Worm (Caenorhabditis elegans) whole organism, L1 larva: ENCODE measurements around the gene nlp-25.

Experiments used
- C04F5.9 ChIP-seq: sonication (generic microtip); optimal IDR thresholded peaks from 2 replicates; lab custom pipeline; 2016; ENCODE audit warnings: missing genetic modification characterization, missing compliant biosample characterization
- C16A3.4 ChIP-seq: fragments of 150-350 bp; optimal IDR thresholded peaks from 2 replicates; lab custom pipeline; 2014; ENCODE audit warnings: missing biosample characterization, missing genetic modification characterization
- C34B4.2 ChIP-seq: sonication (generic microtip); optimal IDR thresholded peaks from 2 replicates; lab custom pipeline; 2017; ENCODE audit warnings: mild to moderate bottlenecking, missing genetic modification characterization, missing compliant biosample characterization
- F16B12.6 ChIP-seq: fragments of 150-350 bp; optimal IDR thresholded peaks from 2 replicates; lab custom pipeline; 2014; ENCODE audit warnings: missing biosample characterization, missing genetic modification characterization
- aly-2 ChIP-seq: fragments of 150-350 bp; optimal IDR thresholded peaks from 2 replicates; lab custom pipeline; 2014; ENCODE audit warnings: missing biosample characterization, missing genetic modification characterization
- ama-1 ChIP-seq: fragments of 150-350 bp; optimal IDR thresholded peaks from 2 replicates; lab custom pipeline; 2014
- blmp-1 ChIP-seq: fragments of 150-350 bp; optimal IDR thresholded peaks from 2 replicates; lab custom pipeline; 2014; ENCODE audit warnings: missing biosample characterization, missing genetic modification characterization
- ceh-82 ChIP-seq, 3 experiments: fragments of 150-350 bp in 1 of 3; sonication (generic microtip) in 2 of 3; optimal IDR thresholded peaks; 2 replicates each; lab custom pipeline; 2014 to 2017; ENCODE audit warnings: missing biosample characterization in 3 of 3, missing genetic modification characterization in 3 of 3
- ceh-88 ChIP-seq: fragments of 200-800 bp; sonication (Bioruptor generic); IDR thresholded peaks from 2 replicates; pipeline ENCODE4 v1.3.6; 2022; ENCODE audit warnings: missing genetic modification characterization, missing compliant biosample characterization
- ces-1 ChIP-seq: fragments of 150-350 bp; optimal IDR thresholded peaks from 2 replicates; lab custom pipeline; 2014; ENCODE audit warnings: missing biosample characterization, missing genetic modification reagents, missing genetic modification characterization
- efl-3 ChIP-seq: fragments of 200-800 bp; sonication (Bioruptor generic); optimal IDR thresholded peaks from 2 replicates; lab custom pipeline; 2018; ENCODE audit warnings: mild to moderate bottlenecking, missing genetic modification characterization, missing compliant biosample characterization
- egl-27 ChIP-seq, 2 experiments: fragments of 150-350 bp in 1 of 2; sonication (generic microtip); optimal IDR thresholded peaks; 3 replicates each; lab custom pipeline; 2017 to 2018; ENCODE audit warnings: missing biosample characterization in 2 of 2, missing genetic modification characterization in 2 of 2, missing genetic modification reagents in 2 of 2
- fos-1 ChIP-seq: fragments of 150-350 bp; optimal IDR thresholded peaks from 2 replicates; lab custom pipeline; 2014; ENCODE audit warnings: missing biosample characterization, missing genetic modification characterization
- hlh-17 ChIP-seq: fragments of 200-800 bp; sonication (Bioruptor generic); optimal IDR thresholded peaks from 2 replicates; lab custom pipeline; 2018; ENCODE audit warnings: missing genetic modification characterization, mild to moderate bottlenecking, missing compliant biosample characterization, moderate library complexity, borderline replicate concordance
- hlh-4 ChIP-seq: sonication (generic microtip); optimal IDR thresholded peaks from 2 replicates; lab custom pipeline; 2016; ENCODE audit warnings: mild to moderate bottlenecking, missing genetic modification characterization, missing compliant biosample characterization
- irx-1 ChIP-seq: sonication (generic microtip); optimal IDR thresholded peaks from 2 replicates; lab custom pipeline; 2016; ENCODE audit warnings: missing genetic modification characterization, missing compliant biosample characterization
- isw-1 ChIP-seq: fragments of 200-800 bp; sonication (Bioruptor generic); IDR thresholded peaks from 2 replicates; pipeline ENCODE4 v1.3.6; 2022; ENCODE audit warnings: missing genetic modification characterization, missing compliant biosample characterization
- lin-35 ChIP-seq, 2 experiments: fragments of 150-350 bp; optimal IDR thresholded peaks; 2 replicates each; lab custom pipeline; 2014; ENCODE audit warnings: missing biosample characterization in 2 of 2, missing genetic modification characterization in 2 of 2, missing genetic modification reagents in 2 of 2
- mep-1 ChIP-seq: fragments of 150-350 bp; optimal IDR thresholded peaks from 2 replicates; lab custom pipeline; 2014; ENCODE audit warnings: missing biosample characterization, missing genetic modification characterization
- nhr-11 ChIP-seq: fragments of 150-350 bp; optimal IDR thresholded peaks from 2 replicates; lab custom pipeline; 2014; ENCODE audit warnings: missing biosample characterization, missing genetic modification characterization
- nhr-12 ChIP-seq: sonication (generic microtip); optimal IDR thresholded peaks from 2 replicates; lab custom pipeline; 2017; ENCODE audit warnings: missing biosample characterization, missing genetic modification characterization
- nhr-19 ChIP-seq: fragments of 200-800 bp; sonication (Bioruptor generic); conservative IDR thresholded peaks from 2 replicates; pipeline ENCODE4 v1.3.6; 2022; ENCODE audit warnings: missing genetic modification characterization, missing compliant biosample characterization
- nhr-237 ChIP-seq: fragments of 150-350 bp; optimal IDR thresholded peaks from 2 replicates; lab custom pipeline; 2014; ENCODE audit warnings: missing biosample characterization, missing genetic modification characterization
- nhr-47 ChIP-seq: sonication (generic microtip); optimal IDR thresholded peaks from 2 replicates; lab custom pipeline; 2016; ENCODE audit warnings: mild to moderate bottlenecking, missing genetic modification characterization, moderate library complexity, missing compliant biosample characterization
- nhr-76 ChIP-seq: sonication (generic microtip); optimal IDR thresholded peaks from 2 replicates; lab custom pipeline; 2017; ENCODE audit warnings: missing biosample characterization, missing genetic modification characterization
- nhr-84 ChIP-seq: sonication (generic microtip); optimal IDR thresholded peaks from 2 replicates; lab custom pipeline; 2017; ENCODE audit warnings: missing biosample characterization, missing genetic modification characterization
- nhr-90 ChIP-seq: sonication (generic microtip); optimal IDR thresholded peaks from 2 replicates; lab custom pipeline; 2016; ENCODE audit warnings: mild to moderate bottlenecking, missing genetic modification characterization, missing compliant biosample characterization; ENCODE audit not compliant: poor library complexity
- pax-3 ChIP-seq: fragments of 200-800 bp; sonication (Bioruptor generic); optimal IDR thresholded peaks from 2 replicates; lab custom pipeline; 2018; ENCODE audit warnings: mild to moderate bottlenecking, missing genetic modification characterization, moderate library complexity, missing compliant biosample characterization
- rnt-1 ChIP-seq: sonication (generic microtip); optimal IDR thresholded peaks from 2 replicates; lab custom pipeline; 2016; ENCODE audit warnings: mild to moderate bottlenecking, missing genetic modification characterization, moderate library complexity, missing compliant biosample characterization
- skn-1 ChIP-seq: fragments of 150-350 bp; optimal IDR thresholded peaks from 2 replicates; lab custom pipeline; 2014; ENCODE audit warnings: missing biosample characterization, missing genetic modification characterization
- sox-4 ChIP-seq: sonication (generic microtip); optimal IDR thresholded peaks from 2 replicates; lab custom pipeline; 2016; ENCODE audit warnings: missing genetic modification characterization, missing compliant biosample characterization
- sptf-1 ChIP-seq: fragments of 150-350 bp; optimal IDR thresholded peaks from 2 replicates; lab custom pipeline; 2014; ENCODE audit warnings: missing biosample characterization, missing genetic modification characterization
- sup-37 ChIP-seq: fragments of 200-800 bp; sonication (Bioruptor generic); optimal IDR thresholded peaks from 2 replicates; lab custom pipeline; 2018; ENCODE audit warnings: mild to moderate bottlenecking, missing genetic modification characterization, missing compliant biosample characterization
- swsn-7 ChIP-seq: sonication (generic microtip); optimal IDR thresholded peaks from 2 replicates; lab custom pipeline; 2016; ENCODE audit warnings: missing genetic modification characterization, missing compliant biosample characterization
- tlp-1 ChIP-seq: fragments of 150-350 bp; optimal IDR thresholded peaks from 2 replicates; lab custom pipeline; 2014; ENCODE audit warnings: missing biosample characterization, missing genetic modification characterization
- unc-130 ChIP-seq: fragments of 150-350 bp; optimal IDR thresholded peaks from 2 replicates; lab custom pipeline; 2017; ENCODE audit warnings: missing biosample characterization, missing genetic modification characterization, inconsistent platforms
- unc-30 ChIP-seq: sonication (generic microtip); optimal IDR thresholded peaks from 2 replicates; lab custom pipeline; 2017; ENCODE audit warnings: missing biosample characterization, missing genetic modification characterization
- unc-86 ChIP-seq: sonication (generic microtip); optimal IDR thresholded peaks from 2 replicates; lab custom pipeline; 2016; ENCODE audit warnings: missing genetic modification characterization, missing compliant biosample characterization
- unc-98 ChIP-seq: fragments of 200-800 bp; sonication (Bioruptor generic); IDR thresholded peaks from 2 replicates; pipeline ENCODE4 v1.3.6; 2022; ENCODE audit warnings: missing genetic modification characterization, missing compliant biosample characterization
- xbp-1 ChIP-seq: sonication (generic microtip); optimal IDR thresholded peaks from 2 replicates; lab custom pipeline; 2016; ENCODE audit warnings: missing genetic modification characterization, missing compliant biosample characterization
- zip-4 ChIP-seq: fragments of 200-800 bp; sonication (Bioruptor generic); optimal IDR thresholded peaks from 2 replicates; lab custom pipeline; 2018; ENCODE audit warnings: mild to moderate bottlenecking, missing genetic modification characterization, moderate library complexity, missing compliant biosample characterization
- ztf-11 ChIP-seq, 2 experiments: sonication (generic microtip); optimal IDR thresholded peaks; 2 replicates each; lab custom pipeline; 2016 to 2017; ENCODE audit warnings: missing genetic modification characterization in 2 of 2, missing biosample characterization in 1 of 2, missing compliant biosample characterization in 1 of 2
- ztf-4 ChIP-seq: fragments of 150-350 bp; optimal IDR thresholded peaks from 2 replicates; lab custom pipeline; 2014; ENCODE audit warnings: missing biosample characterization, missing genetic modification characterization

Gene nlp-25

ce11 chrV:19605880-19606279 lies at the start of gene nlp-25:
Gene nlp-25 (plus strand): TSS chrV:19606180.
- no peak for TF ChIP-seq nhr-47 (tag; lab: Kevin White, UChicago)
- TF ChIP-seq irx-1 (tag; lab: Kevin White, UChicago), result no peak
- TF ChIP-seq mep-1 (tag; lab: Kevin White, UChicago), result no peak
- no peak for TF ChIP-seq egl-27 (tag; optimal IDR thresholded peaks at IDR 0.05; lab: Kevin White, UChicago)
- TF ChIP-seq ztf-4, result no peak
- no peak for TF ChIP-seq sup-37 (GFP tag; lab: Kevin White, UChicago)
- TF ChIP-seq C34B4.2 (tag; lab: Kevin White, UChicago), result no peak
- no peak for TF ChIP-seq ztf-11 (tag; optimal IDR thresholded peaks at IDR 0.05; lab: Kevin White, UChicago)
- no peak for TF ChIP-seq C04F5.9
- TF ChIP-seq zip-4 (GFP tag; lab: Kevin White, UChicago), result no peak
- no peak for TF ChIP-seq sox-4 (tag; lab: Kevin White, UChicago)
- TF ChIP-seq nhr-237 (tag; lab: Kevin White, UChicago), result no peak
- no peak for TF ChIP-seq efl-3 (GFP tag; lab: Kevin White, UChicago)
- TF ChIP-seq hlh-17, result no peak

- TF ChIP-seq swsn-7 (tag; lab: Kevin White, UChicago), result no peak
- no peak for TF ChIP-seq hlh-4 (tag; lab: Kevin White, UChicago)
- TF ChIP-seq xbp-1 (tag; lab: Kevin White, UChicago), result no peak
- no peak for TF ChIP-seq ztf-11 (tag; optimal IDR thresholded peaks at IDR 0.05; lab: Kevin White, UChicago)
- TF ChIP-seq rnt-1, result no peak
- no peak for TF ChIP-seq tlp-1 (tag; lab: Kevin White, UChicago)
- no peak for TF ChIP-seq nhr-76 (tag; lab: Kevin White, UChicago)
- TF ChIP-seq nhr-84, result no peak
- no peak for TF ChIP-seq isw-1 (GFP tag; lab: Robert Waterston, UW)
- TF ChIP-seq blmp-1 (tag; lab: Kevin White, UChicago), result no peak
- no peak for TF ChIP-seq ceh-82 (tag; optimal IDR thresholded peaks at IDR 0.05; lab: Kevin White, UChicago)
- no peak for TF ChIP-seq unc-30
These were observed 40.9 kb upstream of the nlp-25 start, which contains the start of gene kcnl-1 for ce11 chrV:19565082-19565481. Gene kcnl-1 (plus strand): TSS chrV:19565382.

- TF ChIP-seq ama-1 (lab: Kevin White, UChicago) (no peak), nhr-12 (tag; lab: Kevin White, UChicago) (no peak), skn-1 (tag; lab: Kevin White, UChicago) (no peak), unc-86 (tag; lab: Kevin White, UChicago) (no peak), pax-3 (no peak), ceh-88 (no peak), ces-1 (GFP tag; lab: Kevin White, UChicago) (no peak), unc-98 (no peak), ztf-11 (tag; optimal IDR thresholded peaks at IDR 0.05; lab: Kevin White, UChicago) (no peak), fos-1 (tag; lab: Kevin White, UChicago) (no peak), C16A3.4 (tag; lab: Kevin White, UChicago) (no peak)
- TF ChIP-seq, all 84 proteins: peak for 0
These were observed 35.9 kb upstream of the nlp-25 start for ce11 chrV:19570102-19570501.

- TF ChIP-seq F16B12.6 (tag; lab: Kevin White, UChicago) (no peak), C04F5.9 (no peak), nhr-90 (tag; lab: Kevin White, UChicago) (no peak), unc-130 (no peak), nhr-237 (tag; lab: Kevin White, UChicago) (no peak), unc-30 (no peak), aly-2 (tag; lab: Kevin White, UChicago) (no peak), lin-35 (GFP tag; optimal IDR thresholded peaks at IDR 0.05; lab: Kevin White, UChicago) (no peak), sptf-1 (tag; lab: Kevin White, UChicago) (no peak), zip-4 (GFP tag; lab: Kevin White, UChicago) (no peak), nhr-11 (tag; lab: Kevin White, UChicago) (no peak), ceh-82 (tag; optimal IDR thresholded peaks at IDR 0.05; lab: Kevin White, UChicago) (no peak), nhr-76 (tag; lab: Kevin White, UChicago) (no peak), hlh-4 (tag; lab: Kevin White, UChicago) (no peak), C16A3.4 (tag; lab: Kevin White, UChicago) (no peak), xbp-1 (tag; lab: Kevin White, UChicago) (no peak), nhr-19 (GFP tag; lab: Robert Waterston, UW) (no peak)
These were observed 26.5 kb upstream of the nlp-25 start for ce11 chrV:19579509-19579908.
